Worm (Caenorhabditis elegans) whole organism, L1 larva: ENCODE measurements around the gene W02D7.6.

Experiments used
- C04F5.9 ChIP-seq: sonication (generic microtip); optimal IDR thresholded peaks from 2 replicates; lab custom pipeline; 2016; ENCODE audit warnings: missing genetic modification characterization, missing compliant biosample characterization
- C16A3.4 ChIP-seq: fragments of 150-350 bp; optimal IDR thresholded peaks from 2 replicates; lab custom pipeline; 2014; ENCODE audit warnings: missing biosample characterization, missing genetic modification characterization
- Y116A8C.19 ChIP-seq: sonication (generic microtip); optimal IDR thresholded peaks from 2 replicates; lab custom pipeline; 2016; ENCODE audit warnings: missing compliant biosample characterization, missing genetic modification characterization, borderline replicate concordance
- aha-1 ChIP-seq: fragments of 150-350 bp; optimal IDR thresholded peaks from 2 replicates; lab custom pipeline; 2014; ENCODE audit warnings: missing biosample characterization, missing genetic modification characterization
- alr-1 ChIP-seq: fragments of 200-800 bp; sonication (Bioruptor generic); optimal IDR thresholded peaks from 2 replicates; lab custom pipeline; 2018; ENCODE audit warnings: borderline replicate concordance, mild to moderate bottlenecking, missing genetic modification characterization, missing compliant biosample characterization
- aly-2 ChIP-seq: fragments of 150-350 bp; optimal IDR thresholded peaks from 2 replicates; lab custom pipeline; 2014; ENCODE audit warnings: missing biosample characterization, missing genetic modification characterization
- blmp-1 ChIP-seq: fragments of 150-350 bp; optimal IDR thresholded peaks from 2 replicates; lab custom pipeline; 2014; ENCODE audit warnings: missing biosample characterization, missing genetic modification characterization
- ceh-90 ChIP-seq: sonication (generic microtip); optimal IDR thresholded peaks from 2 replicates; lab custom pipeline; 2016; ENCODE audit warnings: missing genetic modification characterization, missing compliant biosample characterization
- efl-1 ChIP-seq, 4 experiments: fragments of 150-350 bp; optimal IDR thresholded peaks in 3 of 4; peaks in 1 of 4; 1 replicate in 1 of 4; 2 replicates in 3 of 4; lab custom pipeline; 2014; ENCODE audit warnings: missing biosample characterization in 2 of 4, missing genetic modification characterization in 2 of 4, missing genetic modification reagents in 2 of 4
- efl-3 ChIP-seq: fragments of 200-800 bp; sonication (Bioruptor generic); optimal IDR thresholded peaks from 2 replicates; lab custom pipeline; 2018; ENCODE audit warnings: mild to moderate bottlenecking, missing genetic modification characterization, missing compliant biosample characterization
- elt-2 ChIP-seq: sonication (generic microtip); optimal IDR thresholded peaks from 2 replicates; lab custom pipeline; 2016; ENCODE audit warnings: missing genetic modification characterization, mild to moderate bottlenecking, inconsistent platforms, missing compliant biosample characterization, missing genetic modification reagents
- jun-1 ChIP-seq: fragments of 150-350 bp; optimal IDR thresholded peaks from 2 replicates; lab custom pipeline; 2014; ENCODE audit warnings: missing biosample characterization, missing genetic modification reagents, missing genetic modification characterization
- lin-14 ChIP-seq: fragments of 200-800 bp; sonication (Bioruptor generic); optimal IDR thresholded peaks from 2 replicates; lab custom pipeline; 2018; ENCODE audit warnings: mild to moderate bottlenecking, missing genetic modification characterization, moderate library complexity, missing compliant biosample characterization
- lin-35 ChIP-seq, 2 experiments: fragments of 150-350 bp; optimal IDR thresholded peaks; 2 replicates each; lab custom pipeline; 2014; ENCODE audit warnings: missing biosample characterization in 2 of 2, missing genetic modification characterization in 2 of 2, missing genetic modification reagents in 2 of 2
- lin-39 ChIP-seq: fragments of 150-350 bp; optimal IDR thresholded peaks from 2 replicates; lab custom pipeline; 2014; ENCODE audit warnings: missing biosample characterization, missing genetic modification reagents, missing genetic modification characterization
- mab-9 ChIP-seq: fragments of 200-800 bp; sonication (Bioruptor generic); IDR thresholded peaks from 2 replicates; pipeline ENCODE4 v1.3.6; 2022; ENCODE audit warnings: missing genetic modification reagents, missing genetic modification characterization, missing compliant biosample characterization
- mdl-1 ChIP-seq, 2 experiments: fragments of 150-350 bp; optimal IDR thresholded peaks; 2 replicates each; lab custom pipeline; 2014 to 2017; ENCODE audit warnings: missing biosample characterization in 2 of 2, missing genetic modification characterization in 2 of 2, inconsistent platforms in 1 of 2
- nhr-11 ChIP-seq: fragments of 150-350 bp; optimal IDR thresholded peaks from 2 replicates; lab custom pipeline; 2014; ENCODE audit warnings: missing biosample characterization, missing genetic modification characterization
- nhr-12 ChIP-seq: sonication (generic microtip); optimal IDR thresholded peaks from 2 replicates; lab custom pipeline; 2017; ENCODE audit warnings: missing biosample characterization, missing genetic modification characterization
- nhr-20 ChIP-seq: sonication (generic microtip); optimal IDR thresholded peaks from 2 replicates; lab custom pipeline; 2016; ENCODE audit warnings: mild to moderate bottlenecking, missing genetic modification characterization, missing compliant biosample characterization
- nhr-71 ChIP-seq: sonication (generic microtip); optimal IDR thresholded peaks from 2 replicates; lab custom pipeline; 2016; ENCODE audit warnings: mild to moderate bottlenecking, missing genetic modification characterization, moderate library complexity, missing compliant biosample characterization
- nhr-76 ChIP-seq: sonication (generic microtip); optimal IDR thresholded peaks from 2 replicates; lab custom pipeline; 2017; ENCODE audit warnings: missing biosample characterization, missing genetic modification characterization
- nhr-85 ChIP-seq: sonication (generic microtip); peaks from one replicate; lab custom pipeline; 2016; ENCODE audit warnings: missing genetic modification characterization, inconsistent platforms, missing compliant biosample characterization
- nhr-90 ChIP-seq: sonication (generic microtip); optimal IDR thresholded peaks from 2 replicates; lab custom pipeline; 2016; ENCODE audit warnings: mild to moderate bottlenecking, missing genetic modification characterization, missing compliant biosample characterization; ENCODE audit not compliant: poor library complexity
- pqm-1 ChIP-seq: sonication (generic microtip); optimal IDR thresholded peaks from 3 replicates; lab custom pipeline; 2017; ENCODE audit warnings: missing biosample characterization, missing genetic modification characterization
- sup-37 ChIP-seq: fragments of 200-800 bp; sonication (Bioruptor generic); optimal IDR thresholded peaks from 2 replicates; lab custom pipeline; 2018; ENCODE audit warnings: mild to moderate bottlenecking, missing genetic modification characterization, missing compliant biosample characterization
- swsn-7 ChIP-seq: sonication (generic microtip); optimal IDR thresholded peaks from 2 replicates; lab custom pipeline; 2016; ENCODE audit warnings: missing genetic modification characterization, missing compliant biosample characterization
- tbx-2 ChIP-seq: sonication (generic microtip); optimal IDR thresholded peaks from 2 replicates; lab custom pipeline; 2016; ENCODE audit warnings: missing genetic modification characterization, missing compliant biosample characterization
- tlp-1 ChIP-seq: fragments of 150-350 bp; optimal IDR thresholded peaks from 2 replicates; lab custom pipeline; 2014; ENCODE audit warnings: missing biosample characterization, missing genetic modification characterization
- unc-98 ChIP-seq: fragments of 200-800 bp; sonication (Bioruptor generic); IDR thresholded peaks from 2 replicates; pipeline ENCODE4 v1.3.6; 2022; ENCODE audit warnings: missing genetic modification characterization, missing compliant biosample characterization
- vab-15 ChIP-seq: sonication (generic microtip); optimal IDR thresholded peaks from 2 replicates; lab custom pipeline; 2017; ENCODE audit warnings: missing genotype, mild to moderate bottlenecking, missing genetic modification characterization, missing compliant biosample characterization
- ztf-11 ChIP-seq, 2 experiments: sonication (generic microtip); optimal IDR thresholded peaks; 2 replicates each; lab custom pipeline; 2016 to 2017; ENCODE audit warnings: missing genetic modification characterization in 2 of 2, missing biosample characterization in 1 of 2, missing compliant biosample characterization in 1 of 2

Gene W02D7.6

ce11 chrV:8269878-8270277 is 31.4 kb downstream of the W02D7.6 start:
- TF ChIP-seq nhr-71 (tag; lab: Kevin White, UChicago), result peak; percentile 13
- peak; percentile 12 for TF ChIP-seq nhr-90 (tag; lab: Kevin White, UChicago)
- TF ChIP-seq tlp-1 (tag; lab: Kevin White, UChicago), result no peak
- TF ChIP-seq nhr-20 (tag; lab: Kevin White, UChicago), result peak; percentile 23
- TF ChIP-seq elt-2 (tag; lab: Kevin White, UChicago), result peak; percentile 97
- TF ChIP-seq lin-35 (GFP tag; optimal IDR thresholded peaks at IDR 0.05; lab: Kevin White, UChicago), result peak in 1 of 2 experiments; percentile 6
- no peak for TF ChIP-seq nhr-11
- TF ChIP-seq nhr-85 (tag; lab: Kevin White, UChicago), result no peak
- TF ChIP-seq vab-15, result no peak

ce11 chrV:8268902-8269301 is 32.4 kb downstream of the W02D7.6 start, which contains the start of the genes asp-6 and asp-12:
Gene asp-6 (minus strand): TSS chrV:8268937.
Gene asp-12 (plus strand): TSS chrV:8269210.
- TF ChIP-seq nhr-12 (tag; lab: Kevin White, UChicago) (no peak), efl-1 (optimal IDR thresholded peaks at IDR 0.05; lab: Kevin White, UChicago) (no peak), efl-1 (GFP tag; optimal IDR thresholded peaks at IDR 0.05 in 1 of 2; lab: Kevin White, UChicago) (peak in 1 of 2 experiments; percentile 74), lin-35 (GFP tag; optimal IDR thresholded peaks at IDR 0.05; lab: Kevin White, UChicago) (peak in 1 of 2 experiments; percentile 8), sup-37 (GFP tag; lab: Kevin White, UChicago) (no peak), alr-1 (tag; lab: Kevin White, UChicago) (no peak), elt-2 (tag; lab: Kevin White, UChicago) (peak; percentile 86), blmp-1 (tag; lab: Kevin White, UChicago) (no peak), vab-15 (no peak)

ce11 chrV:8267275-8267674 is 34.0 kb downstream of the W02D7.6 start:
- peak; percentile 87 for TF ChIP-seq tlp-1 (tag; lab: Kevin White, UChicago)
- peak; percentile 13 for TF ChIP-seq jun-1
- TF ChIP-seq aly-2 (tag; lab: Kevin White, UChicago), result peak; percentile 64
- TF ChIP-seq lin-35 (GFP tag; optimal IDR thresholded peaks at IDR 0.05; lab: Kevin White, UChicago), result peak in 1 of 2 experiments; percentile 31
- no peak for TF ChIP-seq mdl-1 (tag; optimal IDR thresholded peaks at IDR 0.05; lab: Kevin White, UChicago)
- TF ChIP-seq elt-2 (tag; lab: Kevin White, UChicago), result peak; percentile 95

DNA sequence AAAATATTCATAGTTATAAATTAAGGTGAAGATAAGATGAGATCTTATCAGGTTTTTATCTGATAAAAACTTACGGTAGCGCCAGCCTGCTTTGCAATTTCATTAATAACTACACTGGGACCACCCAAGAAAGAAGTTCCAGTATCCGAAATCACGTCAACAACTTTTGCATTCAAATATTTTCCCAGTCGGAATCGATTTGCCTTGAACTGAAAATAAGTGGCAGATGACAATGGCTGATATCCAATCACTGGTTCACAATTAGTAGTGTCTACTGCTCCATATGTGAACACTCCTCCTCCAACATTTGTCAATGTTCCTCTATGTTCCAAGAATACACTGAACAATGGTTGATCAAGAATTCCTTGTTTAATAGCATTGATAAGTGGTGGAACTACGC is 35.1 kb downstream of the W02D7.6 start, which contains the start of gene F21F8.5:
Gene F21F8.5, minus strand, starts transcription at position 101 of the 400 bp plus-strand sequence.
- TF ChIP-seq Y116A8C.19 (tag; lab: Kevin White, UChicago) (no peak), swsn-7 (tag; lab: Kevin White, UChicago) (no peak), unc-98 (GFP tag; lab: Robert Waterston, UW) (no peak), aha-1 (tag; lab: Kevin White, UChicago) (no peak), lin-39 (tag; lab: Kevin White, UChicago) (no peak), nhr-90 (tag; lab: Kevin White, UChicago) (no peak), nhr-85 (tag; lab: Kevin White, UChicago) (no peak), C04F5.9 (tag; lab: Kevin White, UChicago) (no peak), ceh-90 (tag; lab: Kevin White, UChicago) (no peak)

- TF ChIP-seq mab-9 (GFP tag; lab: Robert Waterston, UW) (no peak), ztf-11 (tag; optimal IDR thresholded peaks at IDR 0.05; lab: Kevin White, UChicago) (no peak), nhr-76 (tag; lab: Kevin White, UChicago) (no peak), lin-14 (GFP tag; lab: Kevin White, UChicago) (no peak), efl-3 (GFP tag; lab: Kevin White, UChicago) (no peak), tbx-2 (tag; lab: Kevin White, UChicago) (no peak), pqm-1 (tag; lab: Kevin White, UChicago) (no peak), C16A3.4 (tag; lab: Kevin White, UChicago) (no peak)
These were observed 37.4 kb downstream of the W02D7.6 start, which contains the start of gene C16D9.9 for ce11 chrV:8263941-8264340. Gene C16D9.9 (plus strand): TSS chrV:8264241.
